Worm (Caenorhabditis elegans) whole organism, early embryonic: ENCODE results near the gene C18C4.7.

Experiments used
- aly-1 ChIP-seq: sonication (generic microtip); optimal IDR thresholded peaks from 2 replicates; lab custom pipeline; 2016; ENCODE audit warnings: missing genetic modification characterization, missing compliant biosample characterization
- ama-1 ChIP-seq: fragments of 150-350 bp; optimal IDR thresholded peaks from 2 replicates; lab custom pipeline; 2014
- ceh-13 ChIP-seq: fragments of 200-800 bp; sonication (Bioruptor generic); optimal IDR thresholded peaks from 2 replicates; lab custom pipeline; 2018; ENCODE audit warnings: mild to moderate bottlenecking, missing genetic modification characterization, missing compliant biosample characterization
- ceh-36 ChIP-seq: sonication (generic microtip); optimal IDR thresholded peaks from 2 replicates; lab custom pipeline; 2016; ENCODE audit warnings: missing genetic modification characterization, inconsistent platforms, missing compliant biosample characterization
- ets-7 ChIP-seq: sonication (generic microtip); optimal IDR thresholded peaks from 2 replicates; lab custom pipeline; 2016; ENCODE audit warnings: missing genotype, missing genetic modification characterization, missing compliant biosample characterization
- hnd-1 ChIP-seq: sonication (generic microtip); optimal IDR thresholded peaks from 2 replicates; lab custom pipeline; 2016; ENCODE audit warnings: missing genetic modification characterization, missing compliant biosample characterization
- scrt-1 ChIP-seq: fragments of 200-800 bp; sonication (Bioruptor generic); IDR thresholded peaks from 2 replicates; pipeline ENCODE4 v1.3.6; 2022; ENCODE audit warnings: missing genetic modification characterization, missing compliant biosample characterization
- sea-1 ChIP-seq: fragments of 200-800 bp; sonication (Bioruptor generic); conservative IDR thresholded peaks from 2 replicates; pipeline ENCODE4 v1.3.6; 2022; ENCODE audit warnings: missing genetic modification characterization, missing compliant biosample characterization
- tbx-37 ChIP-seq: fragments of 200-800 bp; sonication (Bioruptor generic); conservative IDR thresholded peaks from 2 replicates; pipeline ENCODE4 v1.3.6; 2022; ENCODE audit warnings: missing genetic modification reagents, missing genetic modification characterization, missing compliant biosample characterization
- tra-4 ChIP-seq: sonication (generic microtip); optimal IDR thresholded peaks from 2 replicates; lab custom pipeline; 2017; ENCODE audit warnings: missing genetic modification characterization, missing compliant biosample characterization

- TF ChIP-seq ceh-13 (GFP tag; lab: Kevin White, UChicago) (no peak), ama-1 (lab: Kevin White, UChicago) (no peak), tra-4 (tag; lab: Kevin White, UChicago) (no peak), hnd-1 (tag; lab: Kevin White, UChicago) (no peak), aly-1 (tag; lab: Kevin White, UChicago) (no peak), ceh-36 (no peak), ets-7 (tag; lab: Kevin White, UChicago) (no peak), tbx-37 (GFP tag; lab: Robert Waterston, UW) (no peak), sea-1 (GFP tag; lab: Robert Waterston, UW) (no peak), scrt-1 (GFP tag; lab: Robert Waterston, UW) (no peak)
Measured at ce11 chrV:5582308-5582707, 15.3 kb upstream of the C18C4.7 start.
